Fruit fly (Drosophila melanogaster): Measurements from ENCODE around the gene CG13794.
A peak's percentile ranks its signal among the peaks of the same experiment; 100 is the strongest.

CG13794 gene

dm6 chr2L:7692583-7693080, 30.0 kb downstream of the CG13794 start, which contains the start of the genes CG7025 and CG43235:
CG7025 (minus strand) TSS chr2L:7692683.
CG43235 (plus strand) TSS chr2L:7693030.
- TF ChIP-seq Dif (GFP tag; optimal IDR thresholded peaks at IDR 0.05; ENCODE audit: partially characterized antibody) (no peak), Hnf4 (GFP tag; optimal IDR thresholded peaks at IDR 0.05) (no peak), h (GFP tag; optimal IDR thresholded peaks at IDR 0.05) (no peak), tai (GFP tag; optimal IDR thresholded peaks at IDR 0.05) (no peak), CG32264 (GFP tag; optimal IDR thresholded peaks at IDR 0.05) (no peak), Mio (GFP tag; optimal IDR thresholded peaks at IDR 0.05) (no peak), Hr78 (GFP tag; optimal IDR thresholded peaks at IDR 0.05) (no peak), rgr (GFP tag; optimal IDR thresholded peaks at IDR 0.05) (no peak), Sp1 (GFP tag; optimal IDR thresholded peaks at IDR 0.05) (no peak), sage (GFP tag; optimal IDR thresholded peaks at IDR 0.05) (no peak), woc (GFP tag; optimal IDR thresholded peaks at IDR 0.05) (no peak), sv (GFP tag; optimal IDR thresholded peaks at IDR 0.05) (no peak), Dfd (GFP tag; optimal IDR thresholded peaks at IDR 0.05) (no peak), GATAd (GFP tag; optimal IDR thresholded peaks at IDR 0.05) (no peak), N (GFP tag; optimal IDR thresholded peaks at IDR 0.05) (no peak), Myc (optimal IDR thresholded peaks at IDR 0.05) (no peak), HLH106 (tag; optimal IDR thresholded peaks at IDR 0.05) (no peak), pan (optimal IDR thresholded peaks at IDR 0.05) (no peak)

- TF ChIP-seq dsf (GFP tag; optimal IDR thresholded peaks at IDR 0.05; ENCODE audit: borderline replicate concordance) (no peak), Hnf4 (GFP tag; optimal IDR thresholded peaks at IDR 0.05) (no peak), sv (GFP tag; optimal IDR thresholded peaks at IDR 0.05) (no peak), Dfd (GFP tag; optimal IDR thresholded peaks at IDR 0.05) (no peak)
Observed at dm6 chr2L:7690961-7691360, 31.7 kb downstream of the CG13794 start, which contains the start of gene CG18585. CG18585 (minus strand) TSS chr2L:7691061.

DNA sequence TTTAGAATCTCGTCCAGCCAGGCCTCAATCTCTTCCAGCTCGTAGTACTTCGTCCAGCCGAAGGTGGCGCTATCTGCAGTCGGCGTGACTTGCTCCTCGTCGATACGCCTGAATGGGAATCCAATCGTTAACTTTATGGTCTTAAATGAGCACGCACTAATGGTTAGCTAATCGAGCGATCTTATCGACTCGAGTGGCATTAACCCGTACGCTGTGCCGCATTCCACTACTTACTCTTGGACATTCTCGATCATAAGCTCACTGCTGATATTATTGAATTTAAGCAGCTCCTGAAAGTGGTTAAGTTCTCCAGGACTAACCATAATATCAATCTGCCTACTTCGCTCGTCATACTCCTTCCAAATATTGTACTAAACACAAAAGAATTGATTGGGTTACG, 32.2 kb downstream of the CG13794 start:
- no peak for TF ChIP-seq Jra (GFP tag; optimal IDR thresholded peaks at IDR 0.05)
- no peak for TF ChIP-seq Mio (GFP tag; optimal IDR thresholded peaks at IDR 0.05)
- TF ChIP-seq jim (GFP tag; optimal IDR thresholded peaks at IDR 0.05), result no peak
- no peak for TF ChIP-seq tai (GFP tag; optimal IDR thresholded peaks at IDR 0.05)
- TF ChIP-seq CrebA (GFP tag; optimal IDR thresholded peaks at IDR 0.05; ENCODE audit: borderline replicate concordance), result no peak
- no peak for TF ChIP-seq GATAd (GFP tag; optimal IDR thresholded peaks at IDR 0.05)
- TF ChIP-seq Rel (GFP tag; optimal IDR thresholded peaks at IDR 0.05), result no peak
- TF ChIP-seq Rel (tag; optimal IDR thresholded peaks at IDR 0.05), result no peak
- no peak for TF ChIP-seq br (GFP tag; optimal IDR thresholded peaks at IDR 0.05)
- TF ChIP-seq lola (GFP tag; optimal IDR thresholded peaks at IDR 0.05), result no peak
- no peak for TF ChIP-seq pan (optimal IDR thresholded peaks at IDR 0.05)
- no peak for TF ChIP-seq dmrt93B (GFP tag; optimal IDR thresholded peaks at IDR 0.05)
- no peak for TF ChIP-seq sv (GFP tag; optimal IDR thresholded peaks at IDR 0.05)
- TF ChIP-seq Vsx2 (GFP tag; optimal IDR thresholded peaks at IDR 0.05; ENCODE audit: partially characterized antibody), result no peak
- no peak for TF ChIP-seq psq (GFP tag; optimal IDR thresholded peaks at IDR 0.05)
- no peak for TF ChIP-seq rgr (GFP tag; optimal IDR thresholded peaks at IDR 0.05)
- TF ChIP-seq fru (GFP tag; optimal IDR thresholded peaks at IDR 0.05), result no peak
- TF ChIP-seq woc (GFP tag; optimal IDR thresholded peaks at IDR 0.05), result no peak

DNA sequence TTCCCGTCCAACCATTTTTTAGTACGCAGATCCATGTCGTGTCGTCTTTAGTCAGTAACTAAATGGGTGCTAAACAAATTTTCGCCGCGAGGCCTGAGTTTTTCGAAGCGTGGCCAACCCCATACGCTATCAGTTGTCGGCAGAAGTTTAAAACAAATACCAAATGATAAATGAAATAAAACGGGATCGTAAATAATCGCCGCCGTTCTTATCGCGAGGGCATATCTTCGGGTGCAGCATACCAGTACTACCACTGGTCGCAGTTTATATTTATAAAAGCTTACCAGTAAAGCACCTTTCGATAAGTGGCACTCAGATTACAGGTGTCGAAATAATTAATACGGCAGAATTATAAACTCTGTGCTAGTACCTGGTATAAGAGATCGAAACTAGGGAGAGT, 37.3 kb downstream of the CG13794 start:
- no peak for TF ChIP-seq Jra (GFP tag; optimal IDR thresholded peaks at IDR 0.05)
- TF ChIP-seq tai (GFP tag; optimal IDR thresholded peaks at IDR 0.05), result no peak
- TF ChIP-seq Rel (GFP tag; optimal IDR thresholded peaks at IDR 0.05), result no peak
- TF ChIP-seq Rel (tag; optimal IDR thresholded peaks at IDR 0.05), result peak; percentile 35
- no peak for TF ChIP-seq foxo (GFP tag; optimal IDR thresholded peaks at IDR 0.05)
- peak; percentile 50 for TF ChIP-seq CrebA (GFP tag; optimal IDR thresholded peaks at IDR 0.05; ENCODE audit: borderline replicate concordance)
- no peak for TF ChIP-seq dl (GFP tag; optimal IDR thresholded peaks at IDR 0.05; ENCODE audit: insufficient read depth in 1 of 2, partially characterized antibody in 2 of 2)
- TF ChIP-seq lola (GFP tag; optimal IDR thresholded peaks at IDR 0.05), result no peak
- no peak for TF ChIP-seq N (GFP tag; optimal IDR thresholded peaks at IDR 0.05)
- no peak for TF ChIP-seq CG9705 (GFP tag; optimal IDR thresholded peaks at IDR 0.05)
- no peak for TF ChIP-seq dmrt93B (GFP tag; optimal IDR thresholded peaks at IDR 0.05)
- TF ChIP-seq GATAd (GFP tag; optimal IDR thresholded peaks at IDR 0.05), result no peak
- TF ChIP-seq fru (GFP tag; optimal IDR thresholded peaks at IDR 0.05), result no peak
- no peak for TF ChIP-seq ey (GFP tag; optimal IDR thresholded peaks at IDR 0.05)
- no peak for TF ChIP-seq HLH106 (tag; optimal IDR thresholded peaks at IDR 0.05)
- TF ChIP-seq h (GFP tag; optimal IDR thresholded peaks at IDR 0.05), result peak; percentile 69
- no peak for TF ChIP-seq Sp1 (GFP tag; optimal IDR thresholded peaks at IDR 0.05)
- no peak for TF ChIP-seq jim (GFP tag; optimal IDR thresholded peaks at IDR 0.05)

Measured in whole organism, wandering third instar larva.